Worm (Caenorhabditis elegans) whole organism, mixed stage, embryonic: ENCODE results near the gene F40F4.7.

Experiments used
- elt-3 ChIP-seq: fragments of 150-350 bp; optimal IDR thresholded peaks from 2 replicates; lab custom pipeline; 2014; ENCODE audit warnings: missing biosample characterization, missing genetic modification characterization
- hlh-1 ChIP-seq: fragments of 150-350 bp; optimal IDR thresholded peaks from 2 replicates; lab custom pipeline; 2014; ENCODE audit warnings: missing biosample characterization, missing genetic modification reagents, missing genetic modification characterization
- lsy-2 ChIP-seq: fragments of 150-350 bp; optimal IDR thresholded peaks from 2 replicates; lab custom pipeline; 2014; ENCODE audit warnings: missing biosample characterization, missing genetic modification characterization
- snpc-4 ChIP-seq: fragments of 150-350 bp; optimal IDR thresholded peaks from 2 replicates; lab custom pipeline; 2014; ENCODE audit warnings: missing biosample characterization, missing genetic modification characterization
- sptf-1 ChIP-seq: sonication (generic microtip); optimal IDR thresholded peaks from 2 replicates; lab custom pipeline; 2017; ENCODE audit warnings: mild to moderate bottlenecking, missing genetic modification characterization, moderate library complexity, missing compliant biosample characterization
- unc-62 ChIP-seq: fragments of 150-350 bp; optimal IDR thresholded peaks from 2 replicates; lab custom pipeline; 2014; ENCODE audit warnings: missing biosample characterization, missing genetic modification reagents, missing genetic modification characterization
- ztf-11 ChIP-seq: fragments of 150-350 bp; optimal IDR thresholded peaks from 2 replicates; lab custom pipeline; 2014; ENCODE audit warnings: missing biosample characterization, missing genetic modification characterization

ce11 chrX:3199249-3199648, 46.5 kb downstream of the F40F4.7 start, which contains the start of gene fax-1:
- TF ChIP-seq snpc-4: no peak
- no peak for TF ChIP-seq unc-62 (GFP tag; lab: Kevin White, UChicago)
- TF ChIP-seq sptf-1 (tag; lab: Kevin White, UChicago): no peak
- TF ChIP-seq lsy-2 (tag; lab: Kevin White, UChicago): no peak
- TF ChIP-seq hlh-1 (tag; lab: Kevin White, UChicago): no peak
- TF ChIP-seq ztf-11 (tag; lab: Kevin White, UChicago): no peak
- no peak for TF ChIP-seq elt-3 (tag; lab: Kevin White, UChicago)
